Worm (Caenorhabditis elegans) whole organism, early embryonic: ENCODE results near the gene pat-2.
A peak's percentile ranks its signal among the peaks of the same experiment; 100 is the strongest.

Source experiments
- B0310.2 ChIP-seq: sonication (generic microtip); optimal IDR thresholded peaks from 2 replicates; lab custom pipeline; 2016; ENCODE audit warnings: mild to moderate bottlenecking, missing genetic modification characterization, missing compliant biosample characterization
- F13C5.2 ChIP-seq: sonication (generic microtip); optimal IDR thresholded peaks from 2 replicates; lab custom pipeline; 2017; ENCODE audit warnings: mild to moderate bottlenecking, missing genetic modification characterization, inconsistent platforms, missing compliant biosample characterization
- aly-1 ChIP-seq: sonication (generic microtip); optimal IDR thresholded peaks from 2 replicates; lab custom pipeline; 2016; ENCODE audit warnings: missing genetic modification characterization, missing compliant biosample characterization
- ama-1 ChIP-seq: fragments of 150-350 bp; optimal IDR thresholded peaks from 2 replicates; lab custom pipeline; 2014
- ceh-13 ChIP-seq: fragments of 200-800 bp; sonication (Bioruptor generic); optimal IDR thresholded peaks from 2 replicates; lab custom pipeline; 2018; ENCODE audit warnings: mild to moderate bottlenecking, missing genetic modification characterization, missing compliant biosample characterization
- ceh-36 ChIP-seq: sonication (generic microtip); optimal IDR thresholded peaks from 2 replicates; lab custom pipeline; 2016; ENCODE audit warnings: missing genetic modification characterization, inconsistent platforms, missing compliant biosample characterization
- ets-7 ChIP-seq: sonication (generic microtip); optimal IDR thresholded peaks from 2 replicates; lab custom pipeline; 2016; ENCODE audit warnings: missing genotype, missing genetic modification characterization, missing compliant biosample characterization
- flt-1 ChIP-seq: fragments of 200-800 bp; sonication (Bioruptor generic); IDR thresholded peaks from 2 replicates; pipeline ENCODE4 v1.3.6; 2022; ENCODE audit warnings: missing genetic modification characterization, missing compliant biosample characterization
- hmbx-1 ChIP-seq: sonication (generic microtip); optimal IDR thresholded peaks from 2 replicates; lab custom pipeline; 2016; ENCODE audit warnings: mild to moderate bottlenecking, missing genetic modification characterization, missing compliant biosample characterization
- hmg-4 ChIP-seq: fragments of 200-800 bp; sonication (Bioruptor generic); optimal IDR thresholded peaks from 2 replicates; lab custom pipeline; 2018; ENCODE audit warnings: mild to moderate bottlenecking, missing genetic modification characterization, missing compliant biosample characterization
- hnd-1 ChIP-seq: sonication (generic microtip); optimal IDR thresholded peaks from 2 replicates; lab custom pipeline; 2016; ENCODE audit warnings: missing genetic modification characterization, missing compliant biosample characterization
- pes-1 ChIP-seq: fragments of 200-800 bp; sonication (Bioruptor generic); IDR thresholded peaks from 2 replicates; pipeline ENCODE4 v1.3.6; 2022; ENCODE audit warnings: missing genetic modification reagents, missing genetic modification characterization, missing compliant biosample characterization
- scrt-1 ChIP-seq: fragments of 200-800 bp; sonication (Bioruptor generic); IDR thresholded peaks from 2 replicates; pipeline ENCODE4 v1.3.6; 2022; ENCODE audit warnings: missing genetic modification characterization, missing compliant biosample characterization
- sea-1 ChIP-seq: fragments of 200-800 bp; sonication (Bioruptor generic); conservative IDR thresholded peaks from 2 replicates; pipeline ENCODE4 v1.3.6; 2022; ENCODE audit warnings: missing genetic modification characterization, missing compliant biosample characterization
- tbx-11 ChIP-seq: fragments of 200-800 bp; sonication (Bioruptor generic); IDR thresholded peaks from 2 replicates; pipeline ENCODE4 v1.3.6; 2022; ENCODE audit warnings: missing genetic modification characterization, missing compliant biosample characterization
- tbx-37 ChIP-seq: fragments of 200-800 bp; sonication (Bioruptor generic); conservative IDR thresholded peaks from 2 replicates; pipeline ENCODE4 v1.3.6; 2022; ENCODE audit warnings: missing genetic modification reagents, missing genetic modification characterization, missing compliant biosample characterization
- tra-4 ChIP-seq: sonication (generic microtip); optimal IDR thresholded peaks from 2 replicates; lab custom pipeline; 2017; ENCODE audit warnings: missing genetic modification characterization, missing compliant biosample characterization

The pat-2 gene

ce11 chrIII:8801352-8801863 is 17.3 kb upstream of the pat-2 start:
- TF ChIP-seq sea-1 (GFP tag; lab: Robert Waterston, UW) (peak; percentile 29; the same call in 1 of the 2 replicates), tbx-11 (0 out of 2 replicates have a peak, but pooled peaks have one; percentile 22), pes-1 (GFP tag; lab: Robert Waterston, UW) (no peak), hmbx-1 (tag; lab: Kevin White, UChicago) (no peak), ama-1 (no peak), ceh-36 (tag; lab: Kevin White, UChicago) (no peak)

ce11 chrIII:8801864-8802818 is 16.6 kb upstream of the pat-2 start:
- TF ChIP-seq aly-1 (tag; lab: Kevin White, UChicago), result peak; percentile 56
- TF ChIP-seq tbx-37 (GFP tag; lab: Robert Waterston, UW), result 0 out of 2 replicates have a peak, but pooled peaks have one; percentile 23
- 0 out of 2 replicates have a peak, but pooled peaks have one; percentile 15 for TF ChIP-seq scrt-1 (GFP tag; lab: Robert Waterston, UW)
- TF ChIP-seq pes-1 (GFP tag; lab: Robert Waterston, UW), result peak; percentile 61
- TF ChIP-seq B0310.2 (tag; lab: Kevin White, UChicago), result no peak
- TF ChIP-seq ceh-36 (tag; lab: Kevin White, UChicago), result no peak
- peak; percentile 85 for TF ChIP-seq hmg-4
- peak; percentile 51 for TF ChIP-seq flt-1 (GFP tag; lab: Robert Waterston, UW)

ce11 chrIII:8805815-8806214 is 12.9 kb upstream of the pat-2 start:
- no peak for TF ChIP-seq tra-4 (tag; lab: Kevin White, UChicago)

ce11 chrIII:8807246-8807645 is 11.5 kb upstream of the pat-2 start, which contains the start of gene F54F2.7:
Gene F54F2.7 (minus strand): TSS chrIII:8807346.
- TF ChIP-seq tra-4 (tag; lab: Kevin White, UChicago) (no peak), flt-1 (GFP tag; lab: Robert Waterston, UW) (no peak), ceh-13 (no peak), ceh-36 (tag; lab: Kevin White, UChicago) (no peak), ama-1 (no peak), F13C5.2 (no peak), B0310.2 (tag; lab: Kevin White, UChicago) (no peak), sea-1 (GFP tag; lab: Robert Waterston, UW) (no peak), scrt-1 (GFP tag; lab: Robert Waterston, UW) (no peak), hmg-4 (no peak), aly-1 (tag; lab: Kevin White, UChicago) (no peak)

- TF ChIP-seq ceh-13 (no peak), tbx-11 (no peak), hnd-1 (no peak), tbx-37 (GFP tag; lab: Robert Waterston, UW) (no peak), hmbx-1 (tag; lab: Kevin White, UChicago) (no peak), flt-1 (GFP tag; lab: Robert Waterston, UW) (no peak), aly-1 (tag; lab: Kevin White, UChicago) (no peak), ets-7 (no peak), F13C5.2 (no peak), pes-1 (GFP tag; lab: Robert Waterston, UW) (no peak), B0310.2 (tag; lab: Kevin White, UChicago) (no peak), ama-1 (no peak), scrt-1 (GFP tag; lab: Robert Waterston, UW) (no peak), sea-1 (GFP tag; lab: Robert Waterston, UW) (no peak), tra-4 (tag; lab: Kevin White, UChicago) (no peak), hmg-4 (no peak)
These were observed 9.3 kb upstream of the pat-2 start, which contains the start of gene prx-19 for ce11 chrIII:8809245-8809971. Gene prx-19 (minus strand): TSS chrIII:8809295.

ce11 chrIII:8811111-8811510 is 7.6 kb upstream of the pat-2 start:
- TF ChIP-seq hnd-1 (no peak), flt-1 (GFP tag; lab: Robert Waterston, UW) (no peak), tbx-37 (GFP tag; lab: Robert Waterston, UW) (no peak), hmbx-1 (tag; lab: Kevin White, UChicago) (no peak), tra-4 (tag; lab: Kevin White, UChicago) (no peak), ceh-13 (no peak), ets-7 (no peak), ama-1 (no peak), pes-1 (GFP tag; lab: Robert Waterston, UW) (no peak), ceh-36 (tag; lab: Kevin White, UChicago) (no peak), tbx-11 (no peak), scrt-1 (GFP tag; lab: Robert Waterston, UW) (no peak), aly-1 (tag; lab: Kevin White, UChicago) (no peak), hmg-4 (no peak), B0310.2 (tag; lab: Kevin White, UChicago) (no peak), F13C5.2 (no peak), sea-1 (GFP tag; lab: Robert Waterston, UW) (no peak)

ce11 chrIII:8815699-8816098 is 3.0 kb upstream of the pat-2 start:
- TF ChIP-seq hmbx-1 (tag; lab: Kevin White, UChicago) (no peak), ets-7 (no peak), ceh-13 (no peak), hmg-4 (no peak), tra-4 (tag; lab: Kevin White, UChicago) (no peak), flt-1 (GFP tag; lab: Robert Waterston, UW) (no peak), aly-1 (tag; lab: Kevin White, UChicago) (no peak), ceh-36 (tag; lab: Kevin White, UChicago) (no peak), sea-1 (GFP tag; lab: Robert Waterston, UW) (no peak), pes-1 (GFP tag; lab: Robert Waterston, UW) (no peak), B0310.2 (tag; lab: Kevin White, UChicago) (no peak), tbx-11 (no peak), hnd-1 (no peak), scrt-1 (GFP tag; lab: Robert Waterston, UW) (no peak)
